Worm (Caenorhabditis elegans) whole organism, early embryonic: Measurements from ENCODE around the gene vps-53.

Experiments used
- B0310.2 ChIP-seq: sonication (generic microtip); optimal IDR thresholded peaks from 2 replicates; lab custom pipeline; 2016; ENCODE audit warnings: mild to moderate bottlenecking, missing genetic modification characterization, missing compliant biosample characterization
- F13C5.2 ChIP-seq: sonication (generic microtip); optimal IDR thresholded peaks from 2 replicates; lab custom pipeline; 2017; ENCODE audit warnings: mild to moderate bottlenecking, missing genetic modification characterization, inconsistent platforms, missing compliant biosample characterization
- aly-1 ChIP-seq: sonication (generic microtip); optimal IDR thresholded peaks from 2 replicates; lab custom pipeline; 2016; ENCODE audit warnings: missing genetic modification characterization, missing compliant biosample characterization
- ama-1 ChIP-seq: fragments of 150-350 bp; optimal IDR thresholded peaks from 2 replicates; lab custom pipeline; 2014
- ceh-13 ChIP-seq: fragments of 200-800 bp; sonication (Bioruptor generic); optimal IDR thresholded peaks from 2 replicates; lab custom pipeline; 2018; ENCODE audit warnings: mild to moderate bottlenecking, missing genetic modification characterization, missing compliant biosample characterization
- hmg-4 ChIP-seq: fragments of 200-800 bp; sonication (Bioruptor generic); optimal IDR thresholded peaks from 2 replicates; lab custom pipeline; 2018; ENCODE audit warnings: mild to moderate bottlenecking, missing genetic modification characterization, missing compliant biosample characterization
- hnd-1 ChIP-seq: sonication (generic microtip); optimal IDR thresholded peaks from 2 replicates; lab custom pipeline; 2016; ENCODE audit warnings: missing genetic modification characterization, missing compliant biosample characterization
- scrt-1 ChIP-seq: fragments of 200-800 bp; sonication (Bioruptor generic); IDR thresholded peaks from 2 replicates; pipeline ENCODE4 v1.3.6; 2022; ENCODE audit warnings: missing genetic modification characterization, missing compliant biosample characterization
- tbx-11 ChIP-seq: fragments of 200-800 bp; sonication (Bioruptor generic); IDR thresholded peaks from 2 replicates; pipeline ENCODE4 v1.3.6; 2022; ENCODE audit warnings: missing genetic modification characterization, missing compliant biosample characterization
- tbx-37 ChIP-seq: fragments of 200-800 bp; sonication (Bioruptor generic); conservative IDR thresholded peaks from 2 replicates; pipeline ENCODE4 v1.3.6; 2022; ENCODE audit warnings: missing genetic modification reagents, missing genetic modification characterization, missing compliant biosample characterization
- tra-4 ChIP-seq: sonication (generic microtip); optimal IDR thresholded peaks from 2 replicates; lab custom pipeline; 2017; ENCODE audit warnings: missing genetic modification characterization, missing compliant biosample characterization

- TF ChIP-seq scrt-1 (GFP tag; lab: Robert Waterston, UW) = no peak
- no peak for TF ChIP-seq tra-4
- no peak for TF ChIP-seq hmg-4
- TF ChIP-seq hnd-1 (tag; lab: Kevin White, UChicago) = no peak
- TF ChIP-seq ceh-13 (GFP tag; lab: Kevin White, UChicago) = no peak
- no peak for TF ChIP-seq ama-1 (lab: Kevin White, UChicago)
- no peak for TF ChIP-seq B0310.2 (tag; lab: Kevin White, UChicago)
- no peak for TF ChIP-seq aly-1 (tag; lab: Kevin White, UChicago)
- no peak for TF ChIP-seq F13C5.2
- TF ChIP-seq tbx-11 = no peak
- no peak for TF ChIP-seq tbx-37 (GFP tag; lab: Robert Waterston, UW)
Measured at ce11 chrIII:9786776-9787175, 29.5 kb upstream of the vps-53 start.
